Fruit fly (Drosophila melanogaster) whole organism, embryonic: ENCODE measurements around the gene chrb.

Experiments
- Antp ChIP-seq: fragments of 200-800 bp; sonication (Bioruptor generic); optimal IDR thresholded peaks from 3 replicates; lab custom pipeline; 2016; ENCODE audit warnings: missing biosample characterization, missing genetic modification characterization
- Atf6 ChIP-seq: fragments of 200-800 bp; sonication (Bioruptor generic); IDR thresholded peaks from 2 replicates; pipeline ENCODE4 v1.3.6; 2022; ENCODE audit warnings: missing biosample characterization, missing genetic modification characterization
- CG10147 ChIP-seq: fragments of 200-800 bp; sonication (Bioruptor generic); optimal IDR thresholded peaks from 2 replicates; lab custom pipeline; 2019; ENCODE audit warnings: missing biosample characterization, mild to moderate bottlenecking, missing genetic modification characterization, moderate library complexity
- CG11085 ChIP-seq: fragments of 200-800 bp; sonication (Bioruptor generic); IDR thresholded peaks from 2 replicates; pipeline ENCODE4 v1.3.6; 2022; ENCODE audit warnings: missing biosample characterization, missing genetic modification characterization
- CG13894 ChIP-seq: fragments of 200-800 bp; sonication (Bioruptor generic); optimal IDR thresholded peaks from 3 replicates; lab custom pipeline; 2018; ENCODE audit warnings: missing biosample characterization, mild to moderate bottlenecking, missing genetic modification characterization, moderate library complexity
- CG15011 ChIP-seq: fragments of 200-800 bp; sonication (Bioruptor generic); optimal IDR thresholded peaks from 3 replicates; lab custom pipeline; 2018; ENCODE audit warnings: missing biosample characterization, mild to moderate bottlenecking, missing genetic modification characterization
- CG1529 ChIP-seq: fragments of 200-800 bp; sonication (Bioruptor generic); optimal IDR thresholded peaks from 3 replicates; lab custom pipeline; 2018; ENCODE audit warnings: missing biosample characterization, missing genetic modification characterization
- CG17359 ChIP-seq: fragments of 200-800 bp; sonication (Bioruptor generic); optimal IDR thresholded peaks from 3 replicates; lab custom pipeline; 2018; ENCODE audit warnings: missing biosample characterization, mild to moderate bottlenecking, missing genetic modification characterization, moderate library complexity
- CG2202 ChIP-seq: fragments of 200-800 bp; sonication (Bioruptor generic); optimal IDR thresholded peaks from 2 replicates; lab custom pipeline; 2018; ENCODE audit warnings: missing biosample characterization, mild to moderate bottlenecking, missing genetic modification characterization
- CG30020 ChIP-seq: fragments of 200-800 bp; optimal IDR thresholded peaks from 2 replicates; lab custom pipeline; 2019; ENCODE audit warnings: missing biosample characterization, mild to moderate bottlenecking, missing genetic modification characterization, moderate library complexity
- CG30403 ChIP-seq: fragments of 200-800 bp; sonication (Bioruptor generic); optimal IDR thresholded peaks from 3 replicates; lab custom pipeline; 2016; ENCODE audit warnings: missing biosample characterization, missing genetic modification characterization
- CG3281 ChIP-seq: fragments of 200-800 bp; sonication (Bioruptor generic); optimal IDR thresholded peaks from 3 replicates; lab custom pipeline; 2017; ENCODE audit warnings: missing biosample characterization, mild to moderate bottlenecking, missing genetic modification characterization
- CG4404 ChIP-seq: fragments of 200-800 bp; sonication (Bioruptor generic); IDR thresholded peaks from 2 replicates; pipeline ENCODE4 v1.3.6; 2022; ENCODE audit warnings: missing biosample characterization, missing genetic modification characterization
- CG6254 ChIP-seq: fragments of 200-800 bp; sonication (Bioruptor generic); optimal IDR thresholded peaks from 3 replicates; lab custom pipeline; 2017; ENCODE audit warnings: mild to moderate bottlenecking, missing biosample characterization, missing genetic modification reagents, missing genetic modification characterization
- CG6854 ChIP-seq: fragments of 200-800 bp; sonication (Bioruptor generic); optimal IDR thresholded peaks from 3 replicates; lab custom pipeline; 2017; ENCODE audit warnings: missing biosample characterization, mild to moderate bottlenecking, missing genetic modification characterization
- CG7271 ChIP-seq: fragments of 200-800 bp; sonication (Bioruptor generic); optimal IDR thresholded peaks from 2 replicates; lab custom pipeline; 2018; ENCODE audit warnings: missing biosample characterization, mild to moderate bottlenecking, missing genetic modification characterization, moderate library complexity
- CG7786 ChIP-seq: fragments of 200-800 bp; sonication (Bioruptor generic); optimal IDR thresholded peaks from 2 replicates; lab custom pipeline; 2016; ENCODE audit warnings: missing biosample characterization, missing genetic modification characterization
- CG9932 ChIP-seq: fragments of 200-800 bp; sonication (Bioruptor generic); IDR thresholded peaks from 2 replicates; pipeline ENCODE4 v1.3.6; 2022; ENCODE audit warnings: missing biosample characterization, missing genetic modification characterization
- Dfd ChIP-seq, 2 experiments: fragments of >200 bp; optimal IDR thresholded peaks; 2 replicates each; lab custom pipeline; 2017; ENCODE audit warnings: missing biosample characterization in 2 of 2, missing genetic modification characterization in 2 of 2
- E2f1 ChIP-seq: fragments of 200-800 bp; sonication (Bioruptor generic); IDR thresholded peaks from 2 replicates; pipeline ENCODE4 v1.3.6; 2022; ENCODE audit warnings: missing biosample characterization, missing genetic modification characterization
- Ets97D ChIP-seq: fragments of 200-800 bp; sonication (Bioruptor generic); optimal IDR thresholded peaks from 3 replicates; lab custom pipeline; 2016; ENCODE audit warnings: missing biosample characterization, missing genetic modification characterization
- Fer3 ChIP-seq: fragments of 200-800 bp; sonication (Bioruptor generic); optimal IDR thresholded peaks from 2 replicates; lab custom pipeline; 2018; ENCODE audit warnings: missing biosample characterization, mild to moderate bottlenecking, missing genetic modification characterization, moderate library complexity
- HLHmδ ChIP-seq: fragments of 200-800 bp; sonication (Bioruptor generic); optimal IDR thresholded peaks from 2 replicates; lab custom pipeline; 2018; ENCODE audit warnings: missing biosample characterization, mild to moderate bottlenecking, missing genetic modification characterization, moderate library complexity
- Nf-YA ChIP-seq: fragments of 200-800 bp; sonication (Bioruptor generic); IDR thresholded peaks from 2 replicates; pipeline ENCODE4 v1.3.6; 2022; ENCODE audit warnings: missing biosample characterization, missing genetic modification characterization
- Opbp ChIP-seq: fragments of 200-800 bp; sonication (Bioruptor generic); IDR thresholded peaks from 3 replicates; pipeline ENCODE4 v1.3.6; 2022; ENCODE audit warnings: missing biosample characterization, missing genetic modification characterization; ENCODE audit not compliant: partially characterized antibody
- Poxn ChIP-seq: fragments of 200-800 bp; sonication (Bioruptor generic); IDR thresholded peaks from 2 replicates; pipeline ENCODE4 v1.3.6; 2022; ENCODE audit warnings: missing biosample characterization, missing genetic modification characterization
- Six4 ChIP-seq: fragments of 200-800 bp; sonication (Bioruptor generic); optimal IDR thresholded peaks from 2 replicates; lab custom pipeline; 2016; ENCODE audit warnings: missing biosample characterization, missing genetic modification characterization
- bowl ChIP-seq: fragments of 200-800 bp; sonication (Bioruptor generic); IDR thresholded peaks from 2 replicates; pipeline ENCODE4 v1.3.6; 2022; ENCODE audit warnings: missing biosample characterization, missing genetic modification characterization
- caup ChIP-seq: fragments of 200-800 bp; sonication (Bioruptor generic); optimal IDR thresholded peaks from 3 replicates; lab custom pipeline; 2017; ENCODE audit warnings: missing biosample characterization, mild to moderate bottlenecking, missing genetic modification characterization, moderate library complexity; ENCODE audit not compliant: severe bottlenecking
- corto ChIP-seq: fragments of 200-800 bp; sonication (Bioruptor generic); optimal IDR thresholded peaks from 2 replicates; lab custom pipeline; 2016; ENCODE audit warnings: missing biosample characterization, mild to moderate bottlenecking, missing genetic modification characterization, moderate library complexity
- dimm ChIP-seq: fragments of 200-800 bp; sonication (Bioruptor generic); IDR thresholded peaks from 2 replicates; pipeline ENCODE4 v1.3.6; 2022; ENCODE audit warnings: missing biosample characterization, missing genetic modification characterization
- dm ChIP-seq: fragments of 200-800 bp; sonication (Bioruptor generic); optimal IDR thresholded peaks from 3 replicates; lab custom pipeline; 2016; ENCODE audit warnings: missing biosample characterization, missing genetic modification characterization
- esg ChIP-seq: fragments of 200-800 bp; sonication (Bioruptor generic); conservative IDR thresholded peaks from 2 replicates; pipeline ENCODE4 v1.3.6; 2022; ENCODE audit warnings: missing biosample characterization, missing genetic modification characterization
- gcm2 ChIP-seq: fragments of 200-800 bp; sonication (Bioruptor generic); optimal IDR thresholded peaks from 2 replicates; lab custom pipeline; 2016; ENCODE audit warnings: missing biosample characterization, missing genetic modification characterization
- hth ChIP-seq: fragments of >200 bp; optimal IDR thresholded peaks from 2 replicates; lab custom pipeline; 2017; ENCODE audit warnings: inconsistent platforms
- ind ChIP-seq: fragments of 200-800 bp; sonication (Bioruptor generic); optimal IDR thresholded peaks from 3 replicates; lab custom pipeline; 2016; ENCODE audit warnings: missing biosample characterization, missing genetic modification characterization
- knrl ChIP-seq: fragments of 200-800 bp; sonication (Bioruptor generic); IDR thresholded peaks from 3 replicates; pipeline ENCODE4 v1.3.6; 2022; ENCODE audit warnings: missing biosample characterization, missing genetic modification characterization; ENCODE audit not compliant: partially characterized antibody
- lov ChIP-seq, 2 experiments: fragments of 200-800 bp in 1 of 2; fragments of >200 bp in 1 of 2; sonication (Bioruptor generic) in 1 of 2; IDR thresholded peaks in 1 of 2; optimal IDR thresholded peaks in 1 of 2; 2 replicates in 1 of 2; 3 replicates in 1 of 2; pipeline versions ENCODE4 v1.3.6 to Lab custom; 2017 to 2022; ENCODE audit warnings: missing biosample characterization in 1 of 2, missing genetic modification characterization in 1 of 2
- odd ChIP-seq: fragments of 200-800 bp; sonication (Bioruptor generic); optimal IDR thresholded peaks from 2 replicates; lab custom pipeline; 2017; ENCODE audit warnings: missing biosample characterization, mild to moderate bottlenecking, missing genetic modification characterization
- otp ChIP-seq: fragments of 200-800 bp; sonication (Bioruptor generic); IDR thresholded peaks from 3 replicates; pipeline ENCODE4, ENCODE4 v1.3.6; 2022; ENCODE audit warnings: missing biosample characterization, missing genetic modification characterization
- phol ChIP-seq: fragments of 200-800 bp; sonication (Bioruptor generic); optimal IDR thresholded peaks from 3 replicates; lab custom pipeline; 2018; ENCODE audit warnings: missing biosample characterization, mild to moderate bottlenecking, missing genetic modification characterization, moderate library complexity
- psq ChIP-seq: fragments of 200-800 bp; sonication (Bioruptor generic); optimal IDR thresholded peaks from 2 replicates; lab custom pipeline; 2017; ENCODE audit warnings: missing biosample characterization, missing genetic modification characterization
- repo ChIP-seq: fragments of 200-800 bp; sonication (Bioruptor generic); optimal IDR thresholded peaks from 2 replicates; lab custom pipeline; 2016; ENCODE audit warnings: missing biosample characterization, missing genetic modification characterization
- row ChIP-seq: fragments of 200-800 bp; sonication (Bioruptor generic); IDR thresholded peaks from 3 replicates; pipeline ENCODE4 v1.3.6; 2022; ENCODE audit warnings: missing biosample characterization, missing genetic modification characterization
- sc ChIP-seq, 3 experiments: fragments of >200 bp in 2 of 3; fragments of 200-800 bp in 1 of 3; sonication (Bioruptor generic) in 1 of 3; optimal IDR thresholded peaks; 2 replicates in 2 of 3; 3 replicates in 1 of 3; lab custom pipeline; 2017; ENCODE audit warnings: mild to moderate bottlenecking in 1 of 3, missing biosample characterization in 1 of 3, missing genetic modification characterization in 1 of 3, missing genetic modification reagents in 1 of 3
- sens ChIP-seq: fragments of 200-800 bp; sonication (Bioruptor generic); peaks from one replicate; lab custom pipeline; 2016; ENCODE audit warnings: missing biosample characterization, missing genetic modification characterization
- slbo ChIP-seq: fragments of 200-800 bp; sonication (Bioruptor generic); IDR thresholded peaks from 2 replicates; pipeline ENCODE4 v1.3.6; 2022; ENCODE audit warnings: missing biosample characterization, missing genetic modification characterization
- ssp ChIP-seq: fragments of 200-800 bp; sonication (Bioruptor generic); IDR thresholded peaks from 2 replicates; pipeline ENCODE4 v1.3.6; 2022; ENCODE audit warnings: missing biosample characterization, missing genetic modification characterization
- tna ChIP-seq: fragments of 200-800 bp; sonication (Bioruptor generic); IDR thresholded peaks from 2 replicates; pipeline ENCODE4 v1.3.6; 2022; ENCODE audit warnings: missing biosample characterization, missing genetic modification characterization; ENCODE audit not compliant: partially characterized antibody
- zen ChIP-seq: fragments of 200-800 bp; sonication (Bioruptor generic); optimal IDR thresholded peaks from 3 replicates; lab custom pipeline; 2018; ENCODE audit warnings: missing biosample characterization, mild to moderate bottlenecking, missing genetic modification characterization, moderate library complexity
- zfh1 ChIP-seq: fragments of 200-800 bp; sonication (Bioruptor generic); IDR thresholded peaks from 3 replicates; pipeline ENCODE4 v1.3.6; 2022; ENCODE audit warnings: missing biosample characterization, missing genetic modification characterization

The chrb gene

dm6 chr3L:11450535-11450934 lies 36.8 kb upstream of the chrb start (continued):
- peak; percentile 26 for TF ChIP-seq zen (tag; lab: Kevin White, UChicago)
- TF ChIP-seq CG30020: no peak
- no peak for TF ChIP-seq CG1529 (GFP tag; lab: Kevin White, UChicago)
- peak; percentile 49 for TF ChIP-seq row (GFP tag; lab: Robert Waterston, UW)
- TF ChIP-seq ssp (GFP tag; lab: Robert Waterston, UW): no peak
- TF ChIP-seq hth (lab: Kevin White, UChicago): no peak
- no peak for TF ChIP-seq Six4 (GFP tag; lab: Kevin White, UChicago)
- peak; percentile 37 for TF ChIP-seq CG10147 (GFP tag; lab: Kevin White, UChicago)
- no peak for TF ChIP-seq sc (optimal IDR thresholded peaks at IDR 0.05; lab: Kevin White, UChicago)
- TF ChIP-seq sc (GFP tag; optimal IDR thresholded peaks at IDR 0.05; lab: Kevin White, UChicago): peak; percentile 5
- no peak for TF ChIP-seq CG9932 (GFP tag; lab: Robert Waterston, UW)
- TF ChIP-seq sens: peak; percentile 72
- TF ChIP-seq zfh1 (GFP tag; lab: Robert Waterston, UW): peak; percentile 38; the same call in 1 of the 3 replicates
- no peak for TF ChIP-seq Nf-YA (GFP tag; lab: Robert Waterston, UW)
- TF ChIP-seq Dfd (GFP tag; optimal IDR thresholded peaks at IDR 0.05; lab: Kevin White, UChicago): no peak
- peak; percentile 13 for TF ChIP-seq CG30403 (GFP tag; lab: Kevin White, UChicago)
- no peak for TF ChIP-seq E2f1 (GFP tag; lab: Robert Waterston, UW)
- TF ChIP-seq Antp (GFP tag; lab: Kevin White, UChicago): no peak
- peak; percentile 16 for TF ChIP-seq Fer3
- TF ChIP-seq CG4404 (GFP tag; lab: Robert Waterston, UW): no peak
- no peak for TF ChIP-seq corto (GFP tag; lab: Kevin White, UChicago)
- no peak for TF ChIP-seq gcm2 (GFP tag; lab: Kevin White, UChicago)
- no peak for TF ChIP-seq CG7786
- no peak for TF ChIP-seq caup (GFP tag; lab: Kevin White, UChicago)
- no peak for TF ChIP-seq tna (GFP tag; lab: Robert Waterston, UW)
- TF ChIP-seq CG2202 (tag; lab: Kevin White, UChicago): no peak
- no peak for TF ChIP-seq dimm (GFP tag; lab: Robert Waterston, UW)
- TF ChIP-seq CG3281 (GFP tag; lab: Kevin White, UChicago): peak; percentile 40
- TF ChIP-seq esg (GFP tag; lab: Robert Waterston, UW): no peak
- TF ChIP-seq bowl (GFP tag; lab: Robert Waterston, UW): no peak
- TF ChIP-seq knrl (GFP tag; lab: Robert Waterston, UW): no peak
- TF ChIP-seq CG6854 (GFP tag; lab: Kevin White, UChicago): no peak
- TF ChIP-seq CG6254 (GFP tag; lab: Kevin White, UChicago): peak; percentile 38
- no peak for TF ChIP-seq ind
- no peak for TF ChIP-seq slbo
- peak; percentile 34 for TF ChIP-seq CG17359 (tag; lab: Kevin White, UChicago)
- TF ChIP-seq psq (GFP tag; lab: Kevin White, UChicago): no peak
- no peak for TF ChIP-seq CG11085
- no peak for TF ChIP-seq odd (GFP tag; lab: Kevin White, UChicago)

- TF ChIP-seq repo (GFP tag; lab: Kevin White, UChicago) (no peak), HLHmδ (GFP tag; lab: Kevin White, UChicago) (peak; percentile 70), CG7271 (tag; lab: Kevin White, UChicago) (no peak), CG9932 (GFP tag; lab: Robert Waterston, UW) (no peak), phol (tag; lab: Kevin White, UChicago) (peak; percentile 67), Opbp (GFP tag; lab: Robert Waterston, UW) (0 out of 3 replicates have a peak, but pooled peaks have one; percentile 16), CG13894 (tag; lab: Kevin White, UChicago) (no peak), Poxn (GFP tag; lab: Robert Waterston, UW) (no peak), CG15011 (no peak), zfh1 (GFP tag; lab: Robert Waterston, UW) (0 out of 3 replicates have a peak, but pooled peaks have one; percentile 10), Ets97D (GFP tag; lab: Kevin White, UChicago) (peak; percentile 70), otp (GFP tag; lab: Robert Waterston, UW) (0 out of 3 replicates have a peak, but pooled peaks have one; percentile 25), lov (optimal IDR thresholded peaks at IDR 0.05; lab: Kevin White, UChicago) (no peak), lov (GFP tag; IDR thresholded peaks at IDR 0.05; lab: Robert Waterston, UW) (0 out of 3 replicates have a peak, but pooled peaks have one; percentile 19), dm (GFP tag; lab: Kevin White, UChicago) (no peak), Atf6 (GFP tag; lab: Robert Waterston, UW) (no peak)
Observed at dm6 chr3L:11454461-11454860, 32.9 kb upstream of the chrb start.
